Fruit fly (Drosophila melanogaster): ENCODE results near the gene CG5388.
"Not testable (repeated sequence)": the region's sequence is repeated elsewhere in the genome, so short reads cannot be mapped to it uniquely, and the experiment has no call there.

Gene CG5388

DNA sequence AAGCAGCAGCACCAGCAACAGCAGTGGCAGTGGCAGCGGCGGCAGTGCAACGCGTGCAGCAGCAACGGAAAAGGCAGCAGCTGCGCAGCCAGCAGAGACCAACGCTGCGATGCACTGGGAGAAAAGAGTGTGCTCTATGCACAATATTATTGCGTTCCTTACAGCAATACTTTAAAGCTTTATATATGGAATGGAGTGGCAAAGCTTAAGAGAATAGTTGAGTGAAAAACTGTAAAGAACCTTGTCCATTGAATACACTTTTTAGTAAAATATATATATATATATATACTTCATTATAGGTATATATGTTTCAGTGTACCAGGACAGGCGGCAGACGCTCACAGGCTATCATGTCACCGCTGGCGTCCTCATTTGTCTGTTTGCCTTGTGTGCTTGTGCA lies 15.4 kb downstream of the CG5388 start (continued):
- no peak for TF ChIP-seq fd85E (GFP tag; optimal IDR thresholded peaks at IDR 0.05)
- peak; percentile 68 for TF ChIP-seq CG34406 (GFP tag; optimal IDR thresholded peaks at IDR 0.05)
- peak; percentile 70 for TF ChIP-seq OdsH (GFP tag; optimal IDR thresholded peaks at IDR 0.05)
- peak; percentile 72 for TF ChIP-seq CG3919 (GFP tag; optimal IDR thresholded peaks at IDR 0.05)
- TF ChIP-seq lz (GFP tag; optimal IDR thresholded peaks at IDR 0.05), result peak; percentile 31
- peak in 1 of 2 experiments; percentile 74 for TF ChIP-seq ss (GFP tag; optimal IDR thresholded peaks at IDR 0.05)
- peak; percentile 63 for TF ChIP-seq CG6808 (GFP tag; optimal IDR thresholded peaks at IDR 0.05)
- TF ChIP-seq CG32006 (GFP tag; optimal IDR thresholded peaks at IDR 0.05), result peak; percentile 77
- peak; percentile 35 to 39 for TF ChIP-seq salr (GFP tag; optimal IDR thresholded peaks at IDR 0.05)
- no peak for TF ChIP-seq cyc (GFP tag; optimal IDR thresholded peaks at IDR 0.05)
- TF ChIP-seq CG9139 (GFP tag; optimal IDR thresholded peaks at IDR 0.05), result peak; percentile 66
- peak; percentile 65 for TF ChIP-seq spab (GFP tag; optimal IDR thresholded peaks at IDR 0.05)
- TF ChIP-seq fd59A (GFP tag; optimal IDR thresholded peaks at IDR 0.05), result peak; percentile 41
- TF ChIP-seq Lpt (GFP tag; optimal IDR thresholded peaks at IDR 0.05), result peak; percentile 17

DNA sequence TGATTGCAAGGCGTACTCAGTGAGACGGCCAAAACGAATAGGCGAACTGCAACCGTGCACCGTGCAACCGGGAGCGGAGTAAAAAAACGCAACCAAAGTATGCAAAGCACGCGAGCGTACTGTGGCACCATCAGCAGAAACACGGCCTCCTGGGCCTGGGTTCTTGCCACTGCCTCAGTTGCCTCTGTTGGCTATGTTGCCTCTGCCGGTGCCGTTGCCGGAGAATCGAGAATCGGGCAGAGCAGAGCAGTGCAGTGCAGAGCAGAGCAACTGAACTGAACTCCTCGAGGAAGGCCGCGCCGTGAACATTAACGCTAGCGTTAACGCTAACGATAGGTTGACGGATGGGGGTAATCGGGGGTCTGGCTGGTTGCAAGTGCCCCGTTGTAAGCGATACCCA lies 16.1 kb downstream of the CG5388 start, which contains the start of gene CG34377:
CG34377 (minus strand) TSS at position 101 of the 400 bp plus-strand sequence.
- TF ChIP-seq Sox15 (GFP tag; optimal IDR thresholded peaks at IDR 0.05), result no peak
- TF ChIP-seq OdsH (GFP tag; optimal IDR thresholded peaks at IDR 0.05), result no peak
- no peak for TF ChIP-seq CG10631 (GFP tag; optimal IDR thresholded peaks at IDR 0.05)
- no peak for TF ChIP-seq Gug (GFP tag; IDR thresholded peaks at IDR 0.05)
- no peak for TF ChIP-seq CG15336 (GFP tag; IDR thresholded peaks at IDR 0.05)

DNA sequence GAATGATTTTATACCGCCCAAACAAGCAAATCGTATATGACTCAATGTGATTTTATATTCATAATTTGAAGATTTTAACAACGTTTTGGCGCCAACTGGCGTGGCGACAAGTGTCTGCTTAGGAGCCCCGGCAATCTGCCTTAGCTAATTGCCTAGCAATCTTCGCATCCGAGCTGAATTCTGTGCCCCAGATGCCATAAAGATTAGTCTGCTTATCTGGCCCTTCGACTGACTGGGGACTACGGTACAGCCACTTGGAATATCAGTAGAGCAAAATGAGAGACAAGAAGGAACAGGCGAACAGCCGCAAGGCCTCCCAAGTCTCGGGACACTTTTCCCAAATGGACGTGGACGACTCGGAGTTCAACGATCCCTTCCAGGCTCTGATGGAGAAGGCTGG lies 40.0 kb downstream of the CG5388 start:
- TF ChIP-seq ss (GFP tag; optimal IDR thresholded peaks at IDR 0.05), result no peak
- no peak for TF ChIP-seq Smox (GFP tag; optimal IDR thresholded peaks at IDR 0.05)
- TF ChIP-seq svp (GFP tag), result peak; percentile 57

DNA sequence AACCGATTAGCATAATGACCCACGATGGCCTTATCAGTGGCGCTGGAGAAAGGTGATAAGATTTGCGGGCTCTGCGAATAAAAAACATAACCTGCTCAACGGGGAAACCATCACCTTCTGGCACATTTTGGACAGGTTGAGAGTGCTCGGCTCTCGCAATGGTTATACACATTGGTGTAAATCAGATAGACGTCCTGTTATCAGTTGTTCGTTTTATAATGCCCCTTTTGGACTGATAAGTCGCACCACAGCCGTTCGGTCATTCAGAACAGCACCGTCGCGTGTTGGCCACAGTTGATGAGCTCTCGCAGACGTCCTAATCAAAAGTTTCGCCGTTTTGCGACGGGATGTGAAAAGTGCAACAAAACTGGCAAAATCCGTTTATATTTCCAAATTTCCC lies 40.8 kb downstream of the CG5388 start:
- peak; percentile 70 for TF ChIP-seq svp (GFP tag)
- peak; percentile 25 for TF ChIP-seq vri (GFP tag; optimal IDR thresholded peaks at IDR 0.05)

DNA sequence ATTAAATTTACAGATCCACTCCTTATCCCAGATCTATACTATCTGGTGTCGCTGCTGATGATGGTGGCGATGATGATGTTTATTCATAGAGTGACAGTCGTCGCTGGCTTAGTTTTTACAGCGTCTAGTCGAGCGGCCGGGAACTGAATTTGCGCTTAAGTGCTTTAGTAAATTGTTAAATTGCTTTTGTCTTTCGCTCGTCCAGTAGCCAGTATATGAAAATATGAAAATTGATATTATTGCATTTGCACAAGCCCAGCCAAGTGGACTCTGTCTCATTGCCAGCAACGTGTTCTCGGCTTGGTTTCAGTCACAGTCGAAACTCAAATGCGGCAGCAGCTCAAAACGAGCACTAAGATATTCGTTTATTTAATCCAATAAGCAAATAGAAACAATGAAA lies 41.6 kb downstream of the CG5388 start, which contains the start of gene CG7084:
CG7084 (plus strand) TSS at position 301 of the 400 bp plus-strand sequence.
- TF ChIP-seq CG6163 (GFP tag; IDR thresholded peaks at IDR 0.05); Hr4 (GFP tag; optimal IDR thresholded peaks at IDR 0.05); ss (GFP tag; optimal IDR thresholded peaks at IDR 0.05): not testable (repeated sequence)

DNA sequence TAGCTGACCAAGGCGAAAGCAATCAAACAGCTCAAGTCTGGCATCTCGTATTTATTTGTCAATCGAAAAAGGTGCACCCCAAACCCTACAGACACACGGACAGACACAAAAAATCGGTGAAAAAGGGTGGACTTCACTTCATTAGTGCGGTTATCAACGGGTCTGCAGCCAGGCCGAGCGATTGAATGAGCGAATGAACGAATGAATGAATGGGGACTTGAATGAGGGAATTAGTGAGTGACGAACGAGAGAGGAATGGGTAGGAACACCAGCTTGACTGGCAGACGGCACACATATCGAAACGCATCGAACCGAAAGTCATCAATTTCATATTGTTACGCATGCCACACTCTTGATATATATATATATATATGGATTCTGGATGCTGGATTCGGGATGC lies 51.8 kb downstream of the CG5388 start:
- TF ChIP-seq Hr39 (GFP tag; optimal IDR thresholded peaks at IDR 0.05) (no peak), Ets96B (tag; optimal IDR thresholded peaks at IDR 0.05) (no peak), Ets21C (GFP tag; optimal IDR thresholded peaks at IDR 0.05) (no peak), Gug (GFP tag; IDR thresholded peaks at IDR 0.05) (no peak), Eip75B (GFP tag; optimal IDR thresholded peaks at IDR 0.05) (no peak), CG8319 (GFP tag; optimal IDR thresholded peaks at IDR 0.05) (no peak), Lpt (GFP tag; optimal IDR thresholded peaks at IDR 0.05) (no peak), fd85E (GFP tag; optimal IDR thresholded peaks at IDR 0.05) (no peak), Sox102F (GFP tag; optimal IDR thresholded peaks at IDR 0.05) (no peak), Eip78C (GFP tag) (no peak), cyc (GFP tag; optimal IDR thresholded peaks at IDR 0.05) (no peak), CG6854 (GFP tag; optimal IDR thresholded peaks at IDR 0.05) (no peak), Sox15 (GFP tag; optimal IDR thresholded peaks at IDR 0.05) (no peak)

Data from whole organism, prepupa.